Worm (Caenorhabditis elegans) whole organism, early embryonic: Measurements from ENCODE around the gene F40E10.5.

Experiments
- F13C5.2 ChIP-seq: sonication (generic microtip); optimal IDR thresholded peaks from 2 replicates; lab custom pipeline; 2017; ENCODE audit warnings: mild to moderate bottlenecking, missing genetic modification characterization, inconsistent platforms, missing compliant biosample characterization
- aly-1 ChIP-seq: sonication (generic microtip); optimal IDR thresholded peaks from 2 replicates; lab custom pipeline; 2016; ENCODE audit warnings: missing genetic modification characterization, missing compliant biosample characterization
- ama-1 ChIP-seq: fragments of 150-350 bp; optimal IDR thresholded peaks from 2 replicates; lab custom pipeline; 2014
- ceh-36 ChIP-seq: sonication (generic microtip); optimal IDR thresholded peaks from 2 replicates; lab custom pipeline; 2016; ENCODE audit warnings: missing genetic modification characterization, inconsistent platforms, missing compliant biosample characterization
- flt-1 ChIP-seq: fragments of 200-800 bp; sonication (Bioruptor generic); IDR thresholded peaks from 2 replicates; pipeline ENCODE4 v1.3.6; 2022; ENCODE audit warnings: missing genetic modification characterization, missing compliant biosample characterization
- hmbx-1 ChIP-seq: sonication (generic microtip); optimal IDR thresholded peaks from 2 replicates; lab custom pipeline; 2016; ENCODE audit warnings: mild to moderate bottlenecking, missing genetic modification characterization, missing compliant biosample characterization
- hmg-4 ChIP-seq: fragments of 200-800 bp; sonication (Bioruptor generic); optimal IDR thresholded peaks from 2 replicates; lab custom pipeline; 2018; ENCODE audit warnings: mild to moderate bottlenecking, missing genetic modification characterization, missing compliant biosample characterization
- pes-1 ChIP-seq: fragments of 200-800 bp; sonication (Bioruptor generic); IDR thresholded peaks from 2 replicates; pipeline ENCODE4 v1.3.6; 2022; ENCODE audit warnings: missing genetic modification reagents, missing genetic modification characterization, missing compliant biosample characterization
- sea-1 ChIP-seq: fragments of 200-800 bp; sonication (Bioruptor generic); conservative IDR thresholded peaks from 2 replicates; pipeline ENCODE4 v1.3.6; 2022; ENCODE audit warnings: missing genetic modification characterization, missing compliant biosample characterization
- tbx-37 ChIP-seq: fragments of 200-800 bp; sonication (Bioruptor generic); conservative IDR thresholded peaks from 2 replicates; pipeline ENCODE4 v1.3.6; 2022; ENCODE audit warnings: missing genetic modification reagents, missing genetic modification characterization, missing compliant biosample characterization

- TF ChIP-seq aly-1 (tag; lab: Kevin White, UChicago) (no peak), ama-1 (lab: Kevin White, UChicago) (no peak), hmg-4 (no peak), pes-1 (no peak), ceh-36 (tag; lab: Kevin White, UChicago) (no peak), flt-1 (no peak), tbx-37 (GFP tag; lab: Robert Waterston, UW) (no peak), F13C5.2 (no peak), sea-1 (GFP tag; lab: Robert Waterston, UW) (no peak), hmbx-1 (tag; lab: Kevin White, UChicago) (no peak)
Observed at ce11 chrX:14652058-14652457, 49.5 kb upstream of the F40E10.5 start.
